Fruit fly (Drosophila melanogaster): Measurements from ENCODE around the gene ND-PDSW.
A peak's percentile ranks its signal among the peaks of the same experiment; 100 is the strongest.

The ND-PDSW gene

dm6 chr2L:3478034-3478880 lies 12.3 kb downstream of the ND-PDSW start, which contains the start of gene Thor:
Gene Thor, plus strand, starts transcription at chr2L:3478434.
- TF ChIP-seq Snoo (tag; optimal IDR thresholded peaks at IDR 0.05) (peak; percentile 60), CG32121 (GFP tag; IDR thresholded peaks at IDR 0.05) (peak; percentile 53), CG8159 (tag; optimal IDR thresholded peaks at IDR 0.05) (peak; percentile 6), Pif1B (GFP tag; optimal IDR thresholded peaks at IDR 0.05) (no peak), CG9948 (tag; optimal IDR thresholded peaks at IDR 0.05) (no peak), CG34367 (tag; optimal IDR thresholded peaks at IDR 0.05) (no peak), CG12605 (GFP tag; IDR thresholded peaks at IDR 0.05) (0 out of 2 replicates have a peak, but pooled peaks have one; percentile 27), CG15710 (tag; optimal IDR thresholded peaks at IDR 0.05) (no peak), D1 (tag; optimal IDR thresholded peaks at IDR 0.05) (no peak), fd96Ca (GFP tag; IDR thresholded peaks at IDR 0.05) (peak; percentile 50; the same call in 1 of the 3 replicates), CG14655 (GFP tag; optimal IDR thresholded peaks at IDR 0.05) (no peak), EcR (GFP tag; optimal IDR thresholded peaks at IDR 0.05) (peak; percentile 56), CG17806 (tag; optimal IDR thresholded peaks at IDR 0.05) (no peak), CG8301 (tag; optimal IDR thresholded peaks at IDR 0.05) (peak; percentile 12), Ets98B (GFP tag; IDR thresholded peaks at IDR 0.05) (peak; percentile 54; the same call in 1 of the 2 replicates), Pif1A (GFP tag; optimal IDR thresholded peaks at IDR 0.05) (peak; percentile 30), rn (GFP tag; IDR thresholded peaks at IDR 0.05) (no peak), CG10348 (GFP tag; IDR thresholded peaks at IDR 0.05) (no peak), CG4496 (GFP tag; IDR thresholded peaks at IDR 0.05) (peak; percentile 67; the same call in 2 of the 3 replicates), CG13204 (GFP tag; optimal IDR thresholded peaks at IDR 0.05) (peak; percentile 45), gl (tag; optimal IDR thresholded peaks at IDR 0.05) (peak; percentile 47)

dm6 chr2L:3479697-3480442 lies 13.9 kb downstream of the ND-PDSW start:
- TF ChIP-seq Ets98B (GFP tag; IDR thresholded peaks at IDR 0.05) = no peak
- TF ChIP-seq fd96Ca (GFP tag; IDR thresholded peaks at IDR 0.05) = no peak
- no peak for TF ChIP-seq Snoo (tag; optimal IDR thresholded peaks at IDR 0.05)
- no peak for TF ChIP-seq CG8301 (tag; optimal IDR thresholded peaks at IDR 0.05)
- peak; percentile 17 for TF ChIP-seq EcR (GFP tag; optimal IDR thresholded peaks at IDR 0.05)
- TF ChIP-seq CG34367 (tag; optimal IDR thresholded peaks at IDR 0.05) = no peak
- TF ChIP-seq D1 (tag; optimal IDR thresholded peaks at IDR 0.05) = no peak
- TF ChIP-seq CG10348 (GFP tag; IDR thresholded peaks at IDR 0.05) = no peak

- TF ChIP-seq D1 (tag; optimal IDR thresholded peaks at IDR 0.05) = peak; percentile 41
- no peak for TF ChIP-seq CG12605 (GFP tag; IDR thresholded peaks at IDR 0.05)
- TF ChIP-seq Snoo (tag; optimal IDR thresholded peaks at IDR 0.05) = no peak
Measured at dm6 chr2L:3480443-3480839, 14.5 kb downstream of the ND-PDSW start.

- TF ChIP-seq CG17806 (tag; optimal IDR thresholded peaks at IDR 0.05) (no peak), rn (GFP tag; IDR thresholded peaks at IDR 0.05) (no peak), D1 (tag; optimal IDR thresholded peaks at IDR 0.05) (no peak), EcR (GFP tag; optimal IDR thresholded peaks at IDR 0.05) (no peak), gl (tag; optimal IDR thresholded peaks at IDR 0.05) (no peak), CG9948 (tag; optimal IDR thresholded peaks at IDR 0.05) (no peak), CG4496 (GFP tag; IDR thresholded peaks at IDR 0.05) (peak; percentile 78), Pif1A (GFP tag; optimal IDR thresholded peaks at IDR 0.05) (peak; percentile 41), CG14655 (GFP tag; optimal IDR thresholded peaks at IDR 0.05) (peak; percentile 54), CG15710 (tag; optimal IDR thresholded peaks at IDR 0.05) (no peak), CG13204 (GFP tag; optimal IDR thresholded peaks at IDR 0.05) (no peak), Ets98B (GFP tag; IDR thresholded peaks at IDR 0.05) (peak; percentile 88), CG32121 (GFP tag; IDR thresholded peaks at IDR 0.05) (peak; percentile 78), CG8159 (tag; optimal IDR thresholded peaks at IDR 0.05) (peak; percentile 5), fd96Ca (GFP tag; IDR thresholded peaks at IDR 0.05) (no peak), CG12605 (GFP tag; IDR thresholded peaks at IDR 0.05) (no peak; the same call in 1 of the 2 replicates), Pif1B (GFP tag; optimal IDR thresholded peaks at IDR 0.05) (no peak), CG34367 (tag; optimal IDR thresholded peaks at IDR 0.05) (no peak), CG8301 (tag; optimal IDR thresholded peaks at IDR 0.05) (peak; percentile 76), CG10348 (GFP tag; IDR thresholded peaks at IDR 0.05) (no peak), Snoo (tag; optimal IDR thresholded peaks at IDR 0.05) (no peak)
Measured at dm6 chr2L:3482037-3482436, 16.1 kb downstream of the ND-PDSW start.

dm6 chr2L:3482712-3483111 lies 16.8 kb downstream of the ND-PDSW start:
- TF ChIP-seq CG15710 (tag; optimal IDR thresholded peaks at IDR 0.05) = peak; percentile 72
- peak; percentile 80 for TF ChIP-seq CG12605 (GFP tag; IDR thresholded peaks at IDR 0.05)
- peak; percentile 56 for TF ChIP-seq CG9948 (tag; optimal IDR thresholded peaks at IDR 0.05)
- peak; percentile 74 for TF ChIP-seq CG14655 (GFP tag; optimal IDR thresholded peaks at IDR 0.05)
- TF ChIP-seq CG34367 (tag; optimal IDR thresholded peaks at IDR 0.05) = no peak
- peak; percentile 73 for TF ChIP-seq CG8159 (tag; optimal IDR thresholded peaks at IDR 0.05)
- peak; percentile 54; the same call in 1 of the 2 replicates for TF ChIP-seq rn (GFP tag; IDR thresholded peaks at IDR 0.05)
- TF ChIP-seq fd96Ca (GFP tag; IDR thresholded peaks at IDR 0.05) = peak; percentile 60; the same call in 1 of the 3 replicates
- peak; percentile 83 for TF ChIP-seq CG4496 (GFP tag; IDR thresholded peaks at IDR 0.05)
- TF ChIP-seq Pif1A (GFP tag; optimal IDR thresholded peaks at IDR 0.05) = peak; percentile 14
- no peak for TF ChIP-seq CG17806 (tag; optimal IDR thresholded peaks at IDR 0.05)
- no peak for TF ChIP-seq Snoo (tag; optimal IDR thresholded peaks at IDR 0.05)
- TF ChIP-seq CG10348 (GFP tag; IDR thresholded peaks at IDR 0.05) = peak; percentile 51; the same call in 1 of the 2 replicates
- peak; percentile 13 for TF ChIP-seq Pif1B (GFP tag; optimal IDR thresholded peaks at IDR 0.05)
- TF ChIP-seq EcR (GFP tag; optimal IDR thresholded peaks at IDR 0.05) = no peak
- TF ChIP-seq Ets98B (GFP tag; IDR thresholded peaks at IDR 0.05) = peak; percentile 82
- no peak for TF ChIP-seq gl (tag; optimal IDR thresholded peaks at IDR 0.05)
- no peak for TF ChIP-seq D1 (tag; optimal IDR thresholded peaks at IDR 0.05)
- peak; percentile 92 for TF ChIP-seq CG32121 (GFP tag; IDR thresholded peaks at IDR 0.05)
- peak; percentile 71 for TF ChIP-seq CG8301 (tag; optimal IDR thresholded peaks at IDR 0.05)
- TF ChIP-seq CG13204 (GFP tag; optimal IDR thresholded peaks at IDR 0.05) = no peak

All from whole organism, pupa.